Fruit fly (Drosophila melanogaster) whole organism, embryonic: ENCODE data around the gene Hsp70Aa.
A peak's percentile ranks its signal among the peaks of the same experiment; 100 is the strongest.

ENCODE experiments used
- Ada2b ChIP-seq: fragments of 200-800 bp; sonication (Bioruptor generic); IDR thresholded peaks from 2 replicates; pipeline ENCODE4 v1.3.6; 2022; ENCODE audit warnings: missing biosample characterization, missing genetic modification characterization
- Aef1 ChIP-seq: fragments of 200-800 bp; sonication (Bioruptor generic); IDR thresholded peaks from 3 replicates; pipeline ENCODE4 v1.3.6; 2022; ENCODE audit warnings: missing biosample characterization, missing genetic modification characterization
- Antp ChIP-seq: fragments of 200-800 bp; sonication (Bioruptor generic); optimal IDR thresholded peaks from 3 replicates; lab custom pipeline; 2016; ENCODE audit warnings: missing biosample characterization, missing genetic modification characterization
- Atf6 ChIP-seq: fragments of 200-800 bp; sonication (Bioruptor generic); IDR thresholded peaks from 2 replicates; pipeline ENCODE4 v1.3.6; 2022; ENCODE audit warnings: missing biosample characterization, missing genetic modification characterization
- B-H1 ChIP-seq: fragments of 200-800 bp; sonication (Bioruptor generic); IDR thresholded peaks from 3 replicates; pipeline ENCODE4 v1.3.6; 2022; ENCODE audit warnings: missing biosample characterization, missing genetic modification characterization
- CG1024 ChIP-seq: fragments of 200-800 bp; sonication (Bioruptor generic); IDR thresholded peaks from 2 replicates; pipeline ENCODE4 v1.3.6; 2022; ENCODE audit warnings: missing biosample characterization, missing genetic modification characterization
- CG10321 ChIP-seq: fragments of 200-800 bp; sonication (Bioruptor generic); IDR thresholded peaks from 2 replicates; pipeline ENCODE4 v1.3.6; 2022; ENCODE audit warnings: missing biosample characterization, missing genetic modification characterization
- CG11456 ChIP-seq: fragments of 200-800 bp; sonication (Bioruptor generic); IDR thresholded peaks from 3 replicates; pipeline ENCODE4 v1.3.6; 2022; ENCODE audit warnings: missing biosample characterization, missing genetic modification characterization
- CG12769 ChIP-seq: fragments of 200-800 bp; sonication (Bioruptor generic); optimal IDR thresholded peaks from 2 replicates; lab custom pipeline; 2019; ENCODE audit warnings: missing biosample characterization, mild to moderate bottlenecking, missing genetic modification characterization, moderate library complexity
- CG14441 ChIP-seq: fragments of 200-800 bp; sonication (Bioruptor generic); IDR thresholded peaks from 2 replicates; pipeline ENCODE4 v1.3.6; 2022; ENCODE audit warnings: missing biosample characterization, missing genetic modification characterization
- CG17186 ChIP-seq: fragments of 200-800 bp; sonication (Bioruptor generic); optimal IDR thresholded peaks from 3 replicates; lab custom pipeline; 2017; ENCODE audit warnings: missing biosample characterization, missing genetic modification reagents, missing genetic modification characterization
- CG18599 ChIP-seq: fragments of 200-800 bp; sonication (Bioruptor generic); optimal IDR thresholded peaks from 3 replicates; lab custom pipeline; 2017; ENCODE audit warnings: missing biosample characterization, missing genetic modification characterization, mild to moderate bottlenecking, moderate library complexity, missing genetic modification reagents
- CG32532 ChIP-seq: fragments of 200-800 bp; sonication (Bioruptor generic); IDR thresholded peaks from 2 replicates; pipeline ENCODE4 v1.3.6; 2022; ENCODE audit warnings: missing biosample characterization, missing genetic modification characterization
- CG32767 ChIP-seq: fragments of 200-800 bp; sonication (Bioruptor generic); IDR thresholded peaks from 2 replicates; pipeline ENCODE4 v1.3.6; 2022; ENCODE audit warnings: missing biosample characterization, missing genetic modification characterization
- CG3281 ChIP-seq: fragments of 200-800 bp; sonication (Bioruptor generic); optimal IDR thresholded peaks from 3 replicates; lab custom pipeline; 2017; ENCODE audit warnings: missing biosample characterization, mild to moderate bottlenecking, missing genetic modification characterization
- CG4730 ChIP-seq: fragments of 200-800 bp; sonication (Bioruptor generic); IDR thresholded peaks from 2 replicates; pipeline ENCODE4 v1.3.6; 2022; ENCODE audit warnings: missing biosample characterization, missing genetic modification characterization
- CG7357 ChIP-seq: fragments of 200-800 bp; sonication (Bioruptor generic); IDR thresholded peaks from 3 replicates; pipeline ENCODE4 v1.3.6; 2022; ENCODE audit warnings: missing biosample characterization, missing genetic modification characterization
- CG7839 ChIP-seq: fragments of 200-800 bp; sonication (Bioruptor generic); optimal IDR thresholded peaks from 3 replicates; lab custom pipeline; 2018; ENCODE audit warnings: missing biosample characterization, mild to moderate bottlenecking, missing genetic modification characterization, moderate library complexity
- CG9817 ChIP-seq: fragments of 200-800 bp; sonication (Bioruptor generic); optimal IDR thresholded peaks from 2 replicates; lab custom pipeline; 2018; ENCODE audit warnings: missing biosample characterization, mild to moderate bottlenecking, missing genetic modification characterization, moderate library complexity
- Drgx ChIP-seq: fragments of 200-800 bp; sonication (Bioruptor generic); IDR thresholded peaks from 2 replicates; pipeline ENCODE4 v1.3.6; 2022; ENCODE audit warnings: missing biosample characterization, missing genetic modification characterization
- E2f1 ChIP-seq: fragments of 200-800 bp; sonication (Bioruptor generic); IDR thresholded peaks from 2 replicates; pipeline ENCODE4 v1.3.6; 2022; ENCODE audit warnings: missing biosample characterization, missing genetic modification characterization
- Fer1 ChIP-seq: fragments of 200-800 bp; sonication (Bioruptor generic); optimal IDR thresholded peaks from 2 replicates; lab custom pipeline; 2017; ENCODE audit warnings: missing biosample characterization, mild to moderate bottlenecking, missing genetic modification characterization
- Hr39 ChIP-seq: fragments of >200 bp; optimal IDR thresholded peaks from 2 replicates; lab custom pipeline; 2017
- Hr51 ChIP-seq, 2 experiments: fragments of 200-800 bp; sonication (Bioruptor generic); optimal IDR thresholded peaks; 2 replicates in 1 of 2; 3 replicates in 1 of 2; lab custom pipeline; 2016 to 2018; ENCODE audit warnings: missing biosample characterization in 2 of 2, missing genetic modification characterization in 2 of 2, mild to moderate bottlenecking in 1 of 2, moderate library complexity in 1 of 2
- Mrtf ChIP-seq: fragments of 200-800 bp; sonication (Bioruptor generic); IDR thresholded peaks from 3 replicates; pipeline ENCODE4 v1.3.6; 2022; ENCODE audit warnings: missing biosample characterization, missing genetic modification characterization
- Neu2 ChIP-seq: fragments of 200-800 bp; sonication (Bioruptor generic); optimal IDR thresholded peaks from 3 replicates; lab custom pipeline; 2016; ENCODE audit warnings: missing biosample characterization, missing genetic modification characterization, borderline replicate concordance
- Oli ChIP-seq: fragments of 200-800 bp; sonication (Bioruptor generic); optimal IDR thresholded peaks from 2 replicates; lab custom pipeline; 2018; ENCODE audit warnings: missing biosample characterization, mild to moderate bottlenecking, missing genetic modification characterization, moderate library complexity
- Tbp ChIP-seq: fragments of >200 bp; optimal IDR thresholded peaks from 2 replicates; lab custom pipeline; 2018; ENCODE audit warnings: missing biosample characterization, missing genetic modification characterization
- al ChIP-seq: fragments of 200-800 bp; sonication (Bioruptor generic); IDR thresholded peaks from 2 replicates; pipeline ENCODE4 v1.3.6; 2022; ENCODE audit warnings: missing biosample characterization, missing genetic modification characterization
- crol ChIP-seq: fragments of 200-800 bp; sonication (Bioruptor generic); IDR thresholded peaks from 2 replicates; pipeline ENCODE4 v1.3.6; 2022; ENCODE audit warnings: missing biosample characterization, missing genetic modification characterization
- dpn ChIP-seq, 2 experiments: fragments of 200-800 bp; sonication (Bioruptor generic); optimal IDR thresholded peaks; 3 replicates each; lab custom pipeline; 2016; ENCODE audit warnings: missing biosample characterization in 2 of 2, missing genetic modification characterization in 2 of 2
- dysf ChIP-seq: fragments of 200-800 bp; sonication (Bioruptor generic); IDR thresholded peaks from 3 replicates; pipeline ENCODE4 v1.3.6; 2022; ENCODE audit warnings: missing biosample characterization, missing genetic modification characterization
- gro ChIP-seq: fragments of 200-800 bp; sonication (Bioruptor generic); optimal IDR thresholded peaks from 2 replicates; lab custom pipeline; 2016; ENCODE audit warnings: missing biosample characterization, missing genetic modification characterization
- hkb ChIP-seq, 2 experiments: fragments of 200-800 bp in 1 of 2; fragments of >200 bp in 1 of 2; sonication (Bioruptor generic) in 1 of 2; IDR thresholded peaks in 1 of 2; optimal IDR thresholded peaks in 1 of 2; 2 replicates each; pipeline versions ENCODE4 v1.3.6 to Lab custom; 2017 to 2022; ENCODE audit warnings: missing biosample characterization in 1 of 2, missing genetic modification characterization in 1 of 2
- hth ChIP-seq: fragments of >200 bp; optimal IDR thresholded peaks from 2 replicates; lab custom pipeline; 2017; ENCODE audit warnings: inconsistent platforms
- ind ChIP-seq: fragments of 200-800 bp; sonication (Bioruptor generic); optimal IDR thresholded peaks from 3 replicates; lab custom pipeline; 2016; ENCODE audit warnings: missing biosample characterization, missing genetic modification characterization
- jigr1 ChIP-seq: fragments of 200-800 bp; sonication (Bioruptor generic); IDR thresholded peaks from 3 replicates; pipeline ENCODE4 v1.3.6; 2022; ENCODE audit warnings: missing biosample characterization, missing genetic modification characterization
- lilli ChIP-seq: fragments of 200-800 bp; sonication (Bioruptor generic); optimal IDR thresholded peaks from 3 replicates; lab custom pipeline; 2016; ENCODE audit warnings: missing biosample characterization, missing genetic modification characterization
- mam ChIP-seq: fragments of 200-800 bp; sonication (Bioruptor generic); optimal IDR thresholded peaks from 3 replicates; lab custom pipeline; 2016; ENCODE audit warnings: missing biosample characterization, missing genetic modification characterization
- pan ChIP-seq, 4 experiments: fragments of >200 bp in 3 of 4; fragments of 200-800 bp in 1 of 4; sonication (Bioruptor generic) in 1 of 4; optimal IDR thresholded peaks in 3 of 4; IDR thresholded peaks in 1 of 4; 2 replicates each; pipeline versions ENCODE4 v1.3.6 to Lab custom; 2017 to 2022; ENCODE audit warnings: missing biosample characterization in 2 of 4, missing genetic modification characterization in 2 of 4, mixed read lengths in 1 of 4
- prd ChIP-seq, 3 experiments: fragments of >200 bp in 2 of 3; fragments of 200-800 bp in 1 of 3; sonication (Bioruptor generic) in 1 of 3; optimal IDR thresholded peaks in 2 of 3; IDR thresholded peaks in 1 of 3; 2 replicates in 2 of 3; 3 replicates in 1 of 3; pipeline versions ENCODE4 v1.3.6 to Lab custom; 2017 to 2022; ENCODE audit warnings: missing biosample characterization in 1 of 3, missing genetic modification characterization in 1 of 3
- ranshi ChIP-seq: fragments of 200-800 bp; sonication (Bioruptor generic); IDR thresholded peaks from 2 replicates; pipeline ENCODE4 v1.3.6; 2022; ENCODE audit warnings: missing biosample characterization, missing genetic modification characterization
- row ChIP-seq: fragments of 200-800 bp; sonication (Bioruptor generic); IDR thresholded peaks from 3 replicates; pipeline ENCODE4 v1.3.6; 2022; ENCODE audit warnings: missing biosample characterization, missing genetic modification characterization
- sens ChIP-seq: fragments of 200-800 bp; sonication (Bioruptor generic); peaks from one replicate; lab custom pipeline; 2016; ENCODE audit warnings: missing biosample characterization, missing genetic modification characterization
- sisA ChIP-seq: fragments of 200-800 bp; sonication (Bioruptor generic); IDR thresholded peaks from 2 replicates; pipeline ENCODE4 v1.3.6; 2022; ENCODE audit warnings: missing biosample characterization, missing genetic modification characterization
- slbo ChIP-seq: fragments of 200-800 bp; sonication (Bioruptor generic); IDR thresholded peaks from 2 replicates; pipeline ENCODE4 v1.3.6; 2022; ENCODE audit warnings: missing biosample characterization, missing genetic modification characterization
- tgo ChIP-seq: fragments of 200-800 bp; sonication (Bioruptor generic); IDR thresholded peaks from 3 replicates; pipeline ENCODE4 v1.3.6; 2022; ENCODE audit warnings: missing biosample characterization, missing genetic modification characterization
- vvl ChIP-seq: fragments of 200-800 bp; sonication (Bioruptor generic); IDR thresholded peaks from 2 replicates; pipeline ENCODE4 v1.3.6; 2022; ENCODE audit warnings: missing biosample characterization, missing genetic modification characterization

The Hsp70Aa gene

DNA sequence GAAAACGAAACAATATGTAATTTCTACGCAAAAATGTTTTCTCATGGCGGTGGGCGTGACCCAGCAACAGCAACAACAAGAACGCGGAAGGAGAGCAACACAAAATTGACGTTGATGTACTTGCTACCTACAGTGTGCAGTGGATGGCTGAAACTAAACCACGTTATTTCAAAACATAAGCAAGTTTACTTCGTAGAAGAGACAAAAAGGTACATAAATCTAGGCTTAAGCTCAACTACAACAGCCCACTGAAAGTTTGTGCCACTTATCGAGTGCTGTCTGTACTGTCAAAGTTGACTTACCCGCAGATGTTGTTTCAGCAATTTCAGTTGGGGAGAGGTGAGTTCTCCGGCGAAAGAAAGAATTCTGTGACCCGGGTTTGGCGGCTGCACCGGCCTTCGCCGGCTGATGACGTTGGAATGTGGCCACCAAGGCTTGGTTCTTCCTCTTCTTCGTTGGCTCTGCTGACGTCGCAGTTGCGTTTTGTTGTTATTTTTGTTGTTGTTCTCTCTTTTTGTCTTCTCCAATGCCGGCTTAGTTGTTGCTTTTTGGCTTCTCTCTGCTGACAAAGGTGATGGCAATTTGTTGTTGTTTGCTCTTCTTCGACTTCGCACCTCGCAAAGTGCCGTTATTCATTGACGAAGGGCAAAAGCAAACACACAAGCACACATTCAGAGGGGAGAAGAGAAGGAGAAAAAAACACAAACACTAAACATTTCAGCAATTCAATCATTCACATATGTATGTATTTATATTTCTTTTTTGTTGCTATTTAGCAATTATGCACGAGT, 9.1 kb downstream of the Hsp70Aa start (continued):
- TF ChIP-seq row (peak; percentile 56), CG18599 (peak; percentile 34), Atf6 (GFP tag; lab: Robert Waterston, UW) (no peak), ranshi (GFP tag; lab: Robert Waterston, UW) (peak; percentile 62; the same call in 1 of the 2 replicates), Fer1 (no peak), CG32532 (GFP tag; lab: Robert Waterston, UW) (peak; percentile 49), CG4730 (GFP tag; lab: Robert Waterston, UW) (no peak), E2f1 (GFP tag; lab: Robert Waterston, UW) (peak; percentile 42; the same call in 1 of the 2 replicates), gro (GFP tag; lab: Kevin White, UChicago) (no peak), lilli (GFP tag; lab: Kevin White, UChicago) (peak; percentile 32), CG11456 (0 out of 3 replicates have a peak, but pooled peaks have one; percentile 46), slbo (peak; percentile 59), CG17186 (GFP tag; lab: Kevin White, UChicago) (no peak), hth (lab: Kevin White, UChicago) (no peak), dpn (GFP tag; optimal IDR thresholded peaks at IDR 0.05; lab: Kevin White, UChicago) (peak in 1 of 2 experiments; percentile 29), CG1024 (GFP tag; lab: Robert Waterston, UW) (0 out of 2 replicates have a peak, but pooled peaks have one; percentile 5), tgo (GFP tag; lab: Robert Waterston, UW) (0 out of 3 replicates have a peak, but pooled peaks have one; percentile 15), al (GFP tag; lab: Robert Waterston, UW) (peak; percentile 29; the same call in 1 of the 2 replicates), prd (optimal IDR thresholded peaks at IDR 0.05; lab: Kevin White, UChicago) (no peak), prd (GFP tag; IDR thresholded peaks at IDR 0.05; lab: Robert Waterston, UW) (peak; percentile 56; the same call in 2 of the 3 replicates), CG3281 (GFP tag; lab: Kevin White, UChicago) (peak; percentile 38), sens (GFP tag; lab: Kevin White, UChicago) (peak; percentile 57), vvl (GFP tag; lab: Robert Waterston, UW) (peak; percentile 47; the same call in 1 of the 2 replicates), Ada2b (GFP tag; lab: Robert Waterston, UW) (0 out of 2 replicates have a peak, but pooled peaks have one; percentile 17), CG14441 (GFP tag; lab: Robert Waterston, UW) (peak; percentile 52; the same call in 1 of the 2 replicates), Hr51 (GFP tag; optimal IDR thresholded peaks at IDR 0.05; lab: Kevin White, UChicago) (peak in 1 of 2 experiments; percentile 22), Mrtf (GFP tag; lab: Robert Waterston, UW) (0 out of 3 replicates have a peak, but pooled peaks have one; percentile 33), CG12769 (tag; lab: Kevin White, UChicago) (peak; percentile 18), Drgx (GFP tag; lab: Robert Waterston, UW) (peak; percentile 46; the same call in 1 of the 2 replicates), pan (optimal IDR thresholded peaks at IDR 0.05; lab: Kevin White, UChicago) (no peak), pan (GFP tag; optimal IDR thresholded peaks at IDR 0.05 in 1 of 2, IDR thresholded peaks at IDR 0.05 in 1 of 2) (peak in 1 of 2 experiments; percentile 44), CG10321 (GFP tag; lab: Robert Waterston, UW) (no peak), CG32767 (GFP tag; lab: Robert Waterston, UW) (0 out of 2 replicates have a peak, but pooled peaks have one; percentile 25), Aef1 (peak; percentile 33; the same call in 2 of the 3 replicates), B-H1 (no peak), dysf (GFP tag; lab: Robert Waterston, UW) (peak; percentile 72), Antp (GFP tag; lab: Kevin White, UChicago) (peak; percentile 23), jigr1 (GFP tag; lab: Robert Waterston, UW) (no peak), CG7357 (GFP tag; lab: Robert Waterston, UW) (no peak), hkb (optimal IDR thresholded peaks at IDR 0.05; lab: Kevin White, UChicago) (no peak), hkb (GFP tag; IDR thresholded peaks at IDR 0.05; lab: Robert Waterston, UW) (0 out of 2 replicates have a peak, but pooled peaks have one; percentile 11), Neu2 (no peak), sisA (GFP tag; lab: Robert Waterston, UW) (peak; percentile 43), Oli (tag; lab: Kevin White, UChicago) (peak; percentile 18), mam (GFP tag; lab: Kevin White, UChicago) (peak; percentile 7), CG9817 (peak; percentile 3), Tbp (GFP tag; lab: Kevin White, UChicago) (no peak), ind (peak; percentile 19), Hr39 (lab: Kevin White, UChicago) (no peak), crol (GFP tag; lab: Robert Waterston, UW) (peak; percentile 43), CG7839 (peak; percentile 34)
